Worm (Caenorhabditis elegans) whole organism, L4 larva: ENCODE results near the gene F28C1.3.

Source experiments
- F44E2.7 ChIP-seq: fragments of 200-800 bp; sonication (Bioruptor generic); IDR thresholded peaks from 2 replicates; pipeline ENCODE4 v2.1.2; 2022; ENCODE audit warnings: missing genetic modification characterization, missing compliant biosample characterization
- aly-2 ChIP-seq: sonication (generic microtip); optimal IDR thresholded peaks from 2 replicates; lab custom pipeline; 2018; ENCODE audit warnings: missing biosample characterization, missing genetic modification characterization
- ama-1 ChIP-seq: fragments of 150-350 bp; optimal IDR thresholded peaks from 2 replicates; lab custom pipeline; 2014; ENCODE audit warnings: inconsistent platforms, mixed read lengths
- ceh-28 ChIP-seq: fragments of 150-350 bp; optimal IDR thresholded peaks from 2 replicates; lab custom pipeline; 2014; ENCODE audit warnings: missing biosample characterization, missing genetic modification reagents, missing genetic modification characterization
- daf-19 ChIP-seq: fragments of 200-800 bp; sonication (Bioruptor generic); conservative IDR thresholded peaks from 2 replicates; pipeline ENCODE4 v1.3.6; 2022; ENCODE audit warnings: missing genetic modification characterization, missing compliant biosample characterization
- egl-27 ChIP-seq: sonication (generic microtip); optimal IDR thresholded peaks from 3 replicates; lab custom pipeline; 2017; ENCODE audit warnings: missing biosample characterization, missing genetic modification reagents, missing genetic modification characterization
- hlh-30 ChIP-seq: sonication (generic microtip); optimal IDR thresholded peaks from 2 replicates; lab custom pipeline; 2017; ENCODE audit warnings: antibody characterized with exemption, mild to moderate bottlenecking, missing genetic modification characterization, missing compliant biosample characterization; ENCODE audit not compliant: insufficient read depth
- nhr-10 ChIP-seq: fragments of 150-350 bp; optimal IDR thresholded peaks from 2 replicates; lab custom pipeline; 2014; ENCODE audit warnings: missing biosample characterization, missing genetic modification characterization
- nhr-6 ChIP-seq: fragments of 150-350 bp; optimal IDR thresholded peaks from 2 replicates; lab custom pipeline; 2014; ENCODE audit warnings: missing biosample characterization, missing genetic modification characterization
- snpc-4 ChIP-seq: fragments of 150-350 bp; optimal IDR thresholded peaks from 2 replicates; lab custom pipeline; 2014; ENCODE audit warnings: missing biosample characterization, missing genetic modification characterization
- unc-130 ChIP-seq: sonication (generic microtip); optimal IDR thresholded peaks from 2 replicates; lab custom pipeline; 2016; ENCODE audit warnings: missing genetic modification reagents, missing genetic modification characterization, missing compliant biosample characterization
- unc-39 ChIP-seq: sonication (generic microtip); optimal IDR thresholded peaks from 2 replicates; lab custom pipeline; 2017; ENCODE audit warnings: missing biosample characterization, missing genetic modification characterization
- unc-62 ChIP-seq, 3 experiments: fragments of 150-350 bp in 1 of 3; sonication (generic microtip); optimal IDR thresholded peaks in 2 of 3; peaks in 1 of 3; 1 replicate in 1 of 3; 2 replicates in 2 of 3; lab custom pipeline; 2014 to 2017; ENCODE audit warnings: missing biosample characterization in 3 of 3, missing genetic modification characterization in 3 of 3, missing genetic modification reagents in 3 of 3, missing genotype in 1 of 3
- zag-1 ChIP-seq: fragments of 150-350 bp; optimal IDR thresholded peaks from 2 replicates; lab custom pipeline; 2014; ENCODE audit warnings: missing biosample characterization, missing genetic modification characterization

- TF ChIP-seq ama-1 (no peak), egl-27 (tag; lab: Kevin White, UChicago) (no peak), zag-1 (tag; lab: Kevin White, UChicago) (no peak), F44E2.7 (GFP tag; lab: Robert Waterston, UW) (no peak), aly-2 (tag; lab: Kevin White, UChicago) (no peak), ceh-28 (tag; lab: Kevin White, UChicago) (no peak), unc-62 (GFP tag; optimal IDR thresholded peaks at IDR 0.05 in 1 of 2; lab: Kevin White, UChicago) (no peak), unc-62 (tag; optimal IDR thresholded peaks at IDR 0.05; lab: Kevin White, UChicago) (no peak), daf-19 (no peak), unc-39 (tag; lab: Kevin White, UChicago) (no peak), unc-130 (GFP tag; lab: Kevin White, UChicago) (no peak), hlh-30 (tag; lab: Kevin White, UChicago) (peak; percentile 11), nhr-6 (tag; lab: Kevin White, UChicago) (peak; percentile 11), nhr-10 (tag; lab: Kevin White, UChicago) (no peak), snpc-4 (tag; lab: Kevin White, UChicago) (no peak)
These were observed 5.6 kb upstream of the F28C1.3 start, which contains the start of gene egl-10 for ce11 chrV:12462908-12463307.
